Fruit fly (Drosophila melanogaster) whole organism, embryonic: ENCODE measurements around the gene spn-B.
A peak's percentile ranks its signal among the peaks of the same experiment; 100 is the strongest.

Experiments
- CG13424 ChIP-seq: fragments of 200-800 bp; sonication (Bioruptor generic); optimal IDR thresholded peaks from 2 replicates; lab custom pipeline; 2019; ENCODE audit warnings: missing biosample characterization, mild to moderate bottlenecking, missing genetic modification characterization, moderate library complexity
- CG14050 ChIP-seq: fragments of 200-800 bp; sonication (Bioruptor generic); IDR thresholded peaks from 3 replicates; pipeline ENCODE4 v1.3.6; 2022; ENCODE audit warnings: missing biosample characterization, missing genetic modification characterization
- CG14860 ChIP-seq: fragments of 200-800 bp; sonication (Bioruptor generic); IDR thresholded peaks from 3 replicates; pipeline ENCODE4 v1.3.6; 2022; ENCODE audit warnings: missing biosample characterization, missing genetic modification characterization; ENCODE audit not compliant: partially characterized antibody
- CG1529 ChIP-seq: fragments of 200-800 bp; sonication (Bioruptor generic); optimal IDR thresholded peaks from 3 replicates; lab custom pipeline; 2018; ENCODE audit warnings: missing biosample characterization, missing genetic modification characterization
- CG17802 ChIP-seq: fragments of 200-800 bp; sonication (Bioruptor generic); optimal IDR thresholded peaks from 2 replicates; lab custom pipeline; 2018; ENCODE audit warnings: missing biosample characterization, mild to moderate bottlenecking, missing genetic modification characterization, moderate library complexity
- CG18476 ChIP-seq: fragments of 200-800 bp; sonication (Bioruptor generic); optimal IDR thresholded peaks from 2 replicates; lab custom pipeline; 2016; ENCODE audit warnings: missing biosample characterization, mild to moderate bottlenecking, missing genetic modification characterization
- CG31224 ChIP-seq: fragments of 200-800 bp; sonication (Bioruptor generic); IDR thresholded peaks from 2 replicates; pipeline ENCODE4 v1.3.6; 2022; ENCODE audit warnings: missing biosample characterization, missing genetic modification characterization
- CG3847 ChIP-seq: fragments of 200-800 bp; sonication (Bioruptor generic); IDR thresholded peaks from 2 replicates; pipeline ENCODE4 v1.3.6; 2022; ENCODE audit warnings: missing biosample characterization, missing genetic modification characterization
- CG4328 ChIP-seq: fragments of 200-800 bp; sonication (Bioruptor generic); optimal IDR thresholded peaks from 3 replicates; lab custom pipeline; 2017; ENCODE audit warnings: missing biosample characterization, missing genetic modification reagents, missing genetic modification characterization
- CG4854 ChIP-seq: fragments of 200-800 bp; sonication (Bioruptor generic); optimal IDR thresholded peaks from 2 replicates; lab custom pipeline; 2016; ENCODE audit warnings: missing biosample characterization, missing genetic modification characterization, inconsistent platforms
- CG6854 ChIP-seq: fragments of 200-800 bp; sonication (Bioruptor generic); optimal IDR thresholded peaks from 3 replicates; lab custom pipeline; 2017; ENCODE audit warnings: missing biosample characterization, mild to moderate bottlenecking, missing genetic modification characterization
- CG7357 ChIP-seq: fragments of 200-800 bp; sonication (Bioruptor generic); IDR thresholded peaks from 3 replicates; pipeline ENCODE4 v1.3.6; 2022; ENCODE audit warnings: missing biosample characterization, missing genetic modification characterization
- CG8281 ChIP-seq: fragments of 200-800 bp; sonication (Bioruptor generic); optimal IDR thresholded peaks from 2 replicates; lab custom pipeline; 2018; ENCODE audit warnings: missing biosample characterization, mild to moderate bottlenecking, missing genetic modification characterization, moderate library complexity
- CG9437 ChIP-seq: fragments of 200-800 bp; sonication (Bioruptor generic); optimal IDR thresholded peaks from 2 replicates; lab custom pipeline; 2018; ENCODE audit warnings: missing biosample characterization, mild to moderate bottlenecking, missing genetic modification characterization
- Chrac-16 ChIP-seq: fragments of 200-800 bp; sonication (Bioruptor generic); optimal IDR thresholded peaks from 3 replicates; lab custom pipeline; 2016; ENCODE audit warnings: missing biosample characterization, missing genetic modification characterization
- CrebB ChIP-seq: fragments of 200-800 bp; sonication (Bioruptor generic); optimal IDR thresholded peaks from 3 replicates; lab custom pipeline; 2018; ENCODE audit warnings: missing biosample characterization, mild to moderate bottlenecking, missing genetic modification characterization
- Dip3 ChIP-seq: fragments of 200-800 bp; sonication (Bioruptor generic); optimal IDR thresholded peaks from 3 replicates; lab custom pipeline; 2016; ENCODE audit warnings: missing biosample characterization, missing genetic modification characterization
- E2f2 ChIP-seq: fragments of 200-800 bp; sonication (Bioruptor generic); IDR thresholded peaks from 2 replicates; pipeline ENCODE4 v1.3.6; 2022; ENCODE audit warnings: missing biosample characterization, missing genetic modification characterization
- ERR ChIP-seq: fragments of 200-800 bp; sonication (Bioruptor generic); optimal IDR thresholded peaks from 2 replicates; lab custom pipeline; 2016; ENCODE audit warnings: missing biosample characterization, missing genetic modification characterization
- Fer1 ChIP-seq: fragments of 200-800 bp; sonication (Bioruptor generic); optimal IDR thresholded peaks from 2 replicates; lab custom pipeline; 2017; ENCODE audit warnings: missing biosample characterization, mild to moderate bottlenecking, missing genetic modification characterization
- HLHmδ ChIP-seq: fragments of 200-800 bp; sonication (Bioruptor generic); optimal IDR thresholded peaks from 2 replicates; lab custom pipeline; 2018; ENCODE audit warnings: missing biosample characterization, mild to moderate bottlenecking, missing genetic modification characterization, moderate library complexity
- Hr78 ChIP-seq, 2 experiments: fragments of 200-800 bp in 1 of 2; fragments of >200 bp in 1 of 2; sonication (Bioruptor generic) in 1 of 2; optimal IDR thresholded peaks; 2 replicates each; lab custom pipeline; 2017 to 2019; ENCODE audit warnings: missing biosample characterization in 2 of 2, missing genetic modification characterization in 2 of 2, mild to moderate bottlenecking in 1 of 2, moderate library complexity in 1 of 2
- Lhr ChIP-seq: fragments of 200-800 bp; sonication (Bioruptor generic); optimal IDR thresholded peaks from 3 replicates; lab custom pipeline; 2017; ENCODE audit warnings: mild to moderate bottlenecking, missing biosample characterization, missing genetic modification reagents, missing genetic modification characterization
- Poxn ChIP-seq: fragments of 200-800 bp; sonication (Bioruptor generic); IDR thresholded peaks from 2 replicates; pipeline ENCODE4 v1.3.6; 2022; ENCODE audit warnings: missing biosample characterization, missing genetic modification characterization
- YL-1 ChIP-seq: fragments of 200-800 bp; sonication (Bioruptor generic); optimal IDR thresholded peaks from 3 replicates; lab custom pipeline; 2017; ENCODE audit warnings: missing biosample characterization, mild to moderate bottlenecking, missing genetic modification characterization
- caup ChIP-seq: fragments of 200-800 bp; sonication (Bioruptor generic); optimal IDR thresholded peaks from 3 replicates; lab custom pipeline; 2017; ENCODE audit warnings: missing biosample characterization, mild to moderate bottlenecking, missing genetic modification characterization, moderate library complexity; ENCODE audit not compliant: severe bottlenecking
- chinmo ChIP-seq: fragments of 200-800 bp; sonication (Bioruptor generic); IDR thresholded peaks from 4 replicates; pipeline ENCODE4 v1.3.6; 2022; ENCODE audit warnings: missing biosample characterization, missing genetic modification characterization; ENCODE audit not compliant: partially characterized antibody
- chm ChIP-seq: fragments of 200-800 bp; sonication (Bioruptor generic); IDR thresholded peaks from 2 replicates; pipeline ENCODE4 v1.3.6; 2022; ENCODE audit warnings: missing biosample characterization, missing genetic modification characterization
- croc ChIP-seq: fragments of 200-800 bp; sonication (Bioruptor generic); conservative IDR thresholded peaks from 3 replicates; pipeline ENCODE4 v1.3.6; 2022; ENCODE audit warnings: missing biosample characterization, missing genetic modification characterization
- fd3F ChIP-seq: fragments of 200-800 bp; sonication (Bioruptor generic); optimal IDR thresholded peaks from 2 replicates; lab custom pipeline; 2018; ENCODE audit warnings: missing biosample characterization, mild to moderate bottlenecking, missing genetic modification characterization, moderate library complexity
- gfzf ChIP-seq: fragments of 200-800 bp; sonication (Bioruptor generic); optimal IDR thresholded peaks from 2 replicates; lab custom pipeline; 2016; ENCODE audit warnings: missing biosample characterization, mild to moderate bottlenecking, missing genetic modification characterization, moderate library complexity
- grau ChIP-seq: fragments of 200-800 bp; optimal IDR thresholded peaks from 3 replicates; lab custom pipeline; 2019; ENCODE audit warnings: missing biosample characterization, mild to moderate bottlenecking, missing genetic modification characterization, moderate library complexity
- her ChIP-seq: fragments of 200-800 bp; sonication (Bioruptor generic); optimal IDR thresholded peaks from 2 replicates; lab custom pipeline; 2016; ENCODE audit warnings: missing biosample characterization, missing genetic modification characterization
- lmd ChIP-seq: fragments of 200-800 bp; sonication (Bioruptor generic); IDR thresholded peaks from 2 replicates; pipeline ENCODE4 v1.3.6; 2022; ENCODE audit warnings: missing biosample characterization, missing genetic modification characterization
- luna ChIP-seq: fragments of 200-800 bp; sonication (Bioruptor generic); optimal IDR thresholded peaks from 2 replicates; lab custom pipeline; 2016; ENCODE audit warnings: missing biosample characterization, missing genetic modification characterization
- mld ChIP-seq: fragments of 200-800 bp; sonication (Bioruptor generic); IDR thresholded peaks from 3 replicates; pipeline ENCODE4 v1.3.6; 2022; ENCODE audit warnings: missing biosample characterization, missing genetic modification characterization; ENCODE audit not compliant: partially characterized antibody
- otp ChIP-seq: fragments of 200-800 bp; sonication (Bioruptor generic); IDR thresholded peaks from 3 replicates; pipeline ENCODE4, ENCODE4 v1.3.6; 2022; ENCODE audit warnings: missing biosample characterization, missing genetic modification characterization
- pan ChIP-seq, 4 experiments: fragments of >200 bp in 3 of 4; fragments of 200-800 bp in 1 of 4; sonication (Bioruptor generic) in 1 of 4; optimal IDR thresholded peaks in 3 of 4; IDR thresholded peaks in 1 of 4; 2 replicates each; pipeline versions ENCODE4 v1.3.6 to Lab custom; 2017 to 2022; ENCODE audit warnings: missing biosample characterization in 2 of 4, missing genetic modification characterization in 2 of 4, mixed read lengths in 1 of 4
- peb ChIP-seq: fragments of 200-800 bp; sonication (Bioruptor generic); IDR thresholded peaks from 2 replicates; pipeline ENCODE4 v1.3.6; 2022; ENCODE audit warnings: missing biosample characterization, missing genetic modification characterization
- pfk ChIP-seq: fragments of 200-800 bp; sonication (Bioruptor generic); optimal IDR thresholded peaks from 2 replicates; lab custom pipeline; 2018; ENCODE audit warnings: missing biosample characterization, mild to moderate bottlenecking, missing genetic modification characterization, moderate library complexity
- pnt ChIP-seq: fragments of 200-800 bp; sonication (Bioruptor generic); optimal IDR thresholded peaks from 3 replicates; lab custom pipeline; 2016; ENCODE audit warnings: missing biosample characterization, missing genetic modification characterization
- pum ChIP-seq: fragments of 200-800 bp; sonication (Bioruptor generic); optimal IDR thresholded peaks from 2 replicates; lab custom pipeline; 2016; ENCODE audit warnings: missing biosample characterization, missing genetic modification characterization
- repo ChIP-seq: fragments of 200-800 bp; sonication (Bioruptor generic); optimal IDR thresholded peaks from 2 replicates; lab custom pipeline; 2016; ENCODE audit warnings: missing biosample characterization, missing genetic modification characterization
- scrt ChIP-seq: fragments of 200-800 bp; sonication (Bioruptor generic); optimal IDR thresholded peaks from 2 replicates; lab custom pipeline; 2018; ENCODE audit warnings: missing biosample characterization, mild to moderate bottlenecking, missing genetic modification characterization, moderate library complexity
- sqz ChIP-seq: fragments of 200-800 bp; sonication (Bioruptor generic); optimal IDR thresholded peaks from 3 replicates; lab custom pipeline; 2018; ENCODE audit warnings: missing biosample characterization, mild to moderate bottlenecking, missing genetic modification characterization
- stc ChIP-seq: fragments of 200-800 bp; sonication (Bioruptor generic); IDR thresholded peaks from 2 replicates; pipeline ENCODE4 v1.3.6; 2022; ENCODE audit warnings: missing biosample characterization, missing genetic modification characterization
- tio ChIP-seq: fragments of 200-800 bp; sonication (Bioruptor generic); optimal IDR thresholded peaks from 2 replicates; lab custom pipeline; 2017; ENCODE audit warnings: missing biosample characterization, missing genetic modification characterization, inconsistent platforms
- unc-4 ChIP-seq: fragments of 200-800 bp; sonication (Bioruptor generic); IDR thresholded peaks from 2 replicates; pipeline ENCODE4 v1.3.6; 2022; ENCODE audit warnings: missing biosample characterization, missing genetic modification characterization; ENCODE audit not compliant: partially characterized antibody
- zfh2 ChIP-seq: fragments of 200-800 bp; sonication (Bioruptor generic); optimal IDR thresholded peaks from 2 replicates; lab custom pipeline; 2016; ENCODE audit warnings: missing biosample characterization, missing genetic modification characterization

The spn-B gene

dm6 chr3R:14307972-14308673 is 19.7 kb upstream of the spn-B start (continued):
- TF ChIP-seq CG7357 (GFP tag; lab: Robert Waterston, UW) (no peak), pnt (GFP tag; lab: Kevin White, UChicago) (no peak), pum (GFP tag; lab: Kevin White, UChicago) (no peak), ERR (GFP tag; lab: Kevin White, UChicago) (no peak), repo (GFP tag; lab: Kevin White, UChicago) (no peak), HLHmδ (GFP tag; lab: Kevin White, UChicago) (no peak), Fer1 (no peak), YL-1 (GFP tag; lab: Kevin White, UChicago) (peak; percentile 28), croc (GFP tag; lab: Robert Waterston, UW) (no peak), CrebB (tag; lab: Kevin White, UChicago) (no peak), grau (tag; lab: Kevin White, UChicago) (no peak), CG18476 (no peak), gfzf (GFP tag; lab: Kevin White, UChicago) (peak; percentile 67), Hr78 (GFP tag; optimal IDR thresholded peaks at IDR 0.05; lab: Kevin White, UChicago) (no peak), caup (GFP tag; lab: Kevin White, UChicago) (no peak), Poxn (no peak), CG4854 (GFP tag; lab: Kevin White, UChicago) (no peak), zfh2 (GFP tag; lab: Kevin White, UChicago) (no peak), stc (GFP tag; lab: Robert Waterston, UW) (no peak), otp (no peak), Chrac-16 (GFP tag; lab: Kevin White, UChicago) (no peak), CG17802 (tag; lab: Kevin White, UChicago) (no peak), Lhr (GFP tag; lab: Kevin White, UChicago) (no peak), her (GFP tag; lab: Kevin White, UChicago) (peak; percentile 17), CG14860 (no peak), chm (0 out of 2 replicates have a peak, but pooled peaks have one; percentile 15), CG14050 (GFP tag; lab: Robert Waterston, UW) (no peak), CG6854 (no peak), chinmo (GFP tag; lab: Robert Waterston, UW) (0 out of 4 replicates have a peak, but pooled peaks have one; percentile 72), CG9437 (GFP tag; lab: Kevin White, UChicago) (no peak), luna (GFP tag; lab: Kevin White, UChicago) (no peak), peb (GFP tag; lab: Robert Waterston, UW) (no peak), fd3F (GFP tag; lab: Kevin White, UChicago) (no peak), scrt (peak; percentile 70), CG4328 (GFP tag; lab: Kevin White, UChicago) (no peak), Dip3 (no peak), CG1529 (no peak), CG3847 (no peak), tio (no peak), CG8281 (no peak), sqz (GFP tag; lab: Kevin White, UChicago) (no peak), mld (GFP tag; lab: Robert Waterston, UW) (0 out of 3 replicates have a peak, but pooled peaks have one; percentile 25), unc-4 (GFP tag; lab: Robert Waterston, UW) (no peak), CG13424 (tag; lab: Kevin White, UChicago) (no peak), CG31224 (GFP tag; lab: Robert Waterston, UW) (no peak), lmd (GFP tag; lab: Robert Waterston, UW) (no peak), E2f2 (GFP tag; lab: Robert Waterston, UW) (no peak), pan (optimal IDR thresholded peaks at IDR 0.05; lab: Kevin White, UChicago) (no peak), pan (GFP tag; optimal IDR thresholded peaks at IDR 0.05 in 1 of 2, IDR thresholded peaks at IDR 0.05 in 1 of 2) (no peak), pfk (GFP tag; lab: Kevin White, UChicago) (no peak)
